Fruit fly (Drosophila melanogaster): Measurements from ENCODE around the gene CG8892.

dm6 chr2L:4965420-4965819 is 16.0 kb downstream of the CG8892 start, which contains the start of gene CG34125:
- TF ChIP-seq CG10348 (GFP tag; IDR thresholded peaks at IDR 0.05) (no peak), CG15710 (tag; optimal IDR thresholded peaks at IDR 0.05) (no peak), Ets98B (GFP tag; IDR thresholded peaks at IDR 0.05) (no peak), CG17806 (tag; optimal IDR thresholded peaks at IDR 0.05) (no peak), rn (GFP tag; IDR thresholded peaks at IDR 0.05) (no peak), Snoo (tag; optimal IDR thresholded peaks at IDR 0.05) (no peak), Pif1B (GFP tag; optimal IDR thresholded peaks at IDR 0.05) (no peak), gl (tag; optimal IDR thresholded peaks at IDR 0.05) (no peak), CG32121 (GFP tag; IDR thresholded peaks at IDR 0.05) (no peak)
